Worm (Caenorhabditis elegans): Measurements from ENCODE around the gene pals-38.

The pals-38 gene

DNA sequence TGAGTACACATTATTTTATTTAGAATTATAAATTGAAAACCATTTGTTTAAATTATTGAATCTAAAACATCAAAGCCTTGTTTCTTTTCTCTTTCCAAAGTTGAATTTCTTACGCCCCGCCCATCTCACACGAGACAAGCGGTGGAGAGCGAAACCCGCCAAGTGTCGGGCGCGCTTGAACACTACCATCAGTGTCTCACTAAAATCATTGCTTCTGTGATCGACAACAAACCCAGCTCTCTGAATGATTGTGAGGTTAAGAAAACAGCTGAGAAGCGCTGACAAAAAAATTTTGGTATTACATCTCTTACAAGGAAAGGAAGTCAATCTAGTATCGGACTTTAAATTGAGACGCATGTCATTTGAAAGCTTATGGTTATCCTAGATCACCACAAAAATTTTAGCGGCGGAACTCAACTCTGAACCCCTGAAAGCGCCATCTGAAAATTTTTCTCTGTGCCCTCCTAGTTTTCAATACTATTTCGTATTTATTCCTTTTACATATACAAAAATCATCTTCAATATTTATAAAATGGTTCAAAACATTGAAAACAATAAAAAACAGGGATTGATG, 44.4 kb upstream of the pals-38 start (continued):
- TF ChIP-seq pqm-1 (tag; optimal IDR thresholded peaks at IDR 0.05) (peak; percentile 39), nhr-28 (tag; optimal IDR thresholded peaks at IDR 0.05) (peak; percentile 30), nhr-111 (GFP tag; optimal IDR thresholded peaks at IDR 0.05) (no peak), mdt-29 (GFP tag; IDR thresholded peaks at IDR 0.05) (peak; percentile 58; the same call in 1 of the 2 replicates), lin-1 (GFP tag; IDR thresholded peaks at IDR 0.05) (peak; percentile 74), nhr-6 (tag; optimal IDR thresholded peaks at IDR 0.05) (peak; percentile 81), Y105C5A.15 (GFP tag; IDR thresholded peaks at IDR 0.05) (no peak), zfp-3 (GFP tag; conservative IDR thresholded peaks at IDR 0.05) (0 out of 2 replicates have a peak, but pooled peaks have one; percentile 30), T26A8.4 (GFP tag; IDR thresholded peaks at IDR 0.05) (peak; percentile 92), lin-39 (tag; optimal IDR thresholded peaks at IDR 0.05) (no peak), sdz-12 (GFP tag; optimal IDR thresholded peaks at IDR 0.05) (no peak), lin-13 (GFP tag; optimal IDR thresholded peaks at IDR 0.05) (peak; percentile 74), arid-1 (GFP tag; conservative IDR thresholded peaks at IDR 0.05) (peak; percentile 76), lin-15B (tag; optimal IDR thresholded peaks at IDR 0.05) (no peak), skn-1 (tag; optimal IDR thresholded peaks at IDR 0.05) (no peak), fkh-10 (GFP tag; optimal IDR thresholded peaks at IDR 0.05) (no peak), nhr-42 (GFP tag; IDR thresholded peaks at IDR 0.05) (peak; percentile 75), unc-130 (GFP tag; optimal IDR thresholded peaks at IDR 0.05) (peak; percentile 65), duxl-1 (tag; optimal IDR thresholded peaks at IDR 0.05; ENCODE audit: poor library complexity) (peak; percentile 89), aly-2 (tag; optimal IDR thresholded peaks at IDR 0.05) (no peak), php-3 (GFP tag; IDR thresholded peaks at IDR 0.05) (no peak), rbr-2 (tag; optimal IDR thresholded peaks at IDR 0.05) (peak; percentile 60), Y48G9A.11 (GFP tag; IDR thresholded peaks at IDR 0.05) (peak; percentile 92), F49E8.2 (tag; optimal IDR thresholded peaks at IDR 0.05; ENCODE audit: borderline replicate concordance) (peak; percentile 92), hlh-30 (tag; optimal IDR thresholded peaks at IDR 0.05; ENCODE audit: insufficient read depth) (peak; percentile 70), attf-4 (tag; optimal IDR thresholded peaks at IDR 0.05) (no peak), daf-8 (GFP tag; IDR thresholded peaks at IDR 0.05) (no peak), zip-11 (GFP tag; IDR thresholded peaks at IDR 0.05) (0 out of 2 replicates have a peak, but pooled peaks have one; percentile 43), vab-7 (GFP tag; IDR thresholded peaks at IDR 0.05) (no peak), mdl-1 (tag; optimal IDR thresholded peaks at IDR 0.05) (peak; percentile 31 to 47), zip-2 (tag; optimal IDR thresholded peaks at IDR 0.05) (peak; percentile 16), dmd-8 (GFP tag; IDR thresholded peaks at IDR 0.05) (0 out of 2 replicates have a peak, but pooled peaks have one; percentile 29), Y75B8A.6 (GFP tag; IDR thresholded peaks at IDR 0.05) (no peak), snpc-1.2 (GFP tag; IDR thresholded peaks at IDR 0.05) (peak; percentile 90), madf-9 (GFP tag; conservative IDR thresholded peaks at IDR 0.05) (no peak), spr-1 (tag; optimal IDR thresholded peaks at IDR 0.05) (peak; percentile 79), lim-7 (GFP tag; IDR thresholded peaks at IDR 0.05) (no peak), dve-1 (tag; optimal IDR thresholded peaks at IDR 0.05; ENCODE audit: insufficient read depth) (peak; percentile 92), ztf-7 (tag; optimal IDR thresholded peaks at IDR 0.05) (peak; percentile 52), lsy-2 (tag; optimal IDR thresholded peaks at IDR 0.05) (peak in 1 of 2 experiments; percentile 68), spr-3 (GFP tag; optimal IDR thresholded peaks at IDR 0.05) (peak; percentile 5), ceh-44 (GFP tag; IDR thresholded peaks at IDR 0.05) (peak; percentile 88), nhr-76 (tag; optimal IDR thresholded peaks at IDR 0.05) (no peak), ZK546.5 (tag; optimal IDR thresholded peaks at IDR 0.05) (no peak), nhr-77 (tag; optimal IDR thresholded peaks at IDR 0.05) (peak; percentile 24), hmg-1.1 (GFP tag; IDR thresholded peaks at IDR 0.05) (peak; percentile 63; the same call in 1 of the 2 replicates), nhr-11 (tag; optimal IDR thresholded peaks at IDR 0.05) (no peak), mep-1 (tag; optimal IDR thresholded peaks at IDR 0.05) (peak; percentile 84), ceh-32 (tag; optimal IDR thresholded peaks at IDR 0.05; ENCODE audit: poor library complexity) (no peak), egl-43 (GFP tag; IDR thresholded peaks at IDR 0.05) (peak; percentile 76; the same call in 1 of the 2 replicates)
